Fruit fly (Drosophila melanogaster): Measurements from ENCODE around the gene Spn.

Spn gene

DNA sequence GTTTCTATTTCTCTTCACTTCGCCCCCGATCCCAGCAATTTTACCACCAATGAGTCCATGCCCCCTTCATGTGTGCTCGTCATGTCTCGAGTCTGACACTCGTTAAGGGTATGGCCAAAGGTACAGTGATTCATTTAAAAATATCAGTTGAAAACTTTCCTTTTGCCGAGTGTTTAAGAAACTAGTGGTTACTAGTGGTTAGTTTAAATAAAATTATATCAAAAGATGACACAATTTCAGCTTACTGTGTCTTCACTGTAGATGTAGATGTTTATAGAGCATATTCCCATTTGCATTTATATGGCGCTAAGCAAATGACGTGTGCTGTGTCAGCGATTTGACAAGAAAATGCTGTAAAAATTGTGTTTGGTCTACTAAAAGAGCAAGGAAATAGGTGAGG lies 21.7 kb downstream of the Spn start (continued):
- TF ChIP-seq CG15479 (GFP tag; optimal IDR thresholded peaks at IDR 0.05) (no peak), danr (GFP tag; IDR thresholded peaks at IDR 0.05) (no peak), CG15601 (tag; optimal IDR thresholded peaks at IDR 0.05) (no peak), HmgD (GFP tag; optimal IDR thresholded peaks at IDR 0.05) (no peak), Vsx1 (GFP tag; optimal IDR thresholded peaks at IDR 0.05) (no peak), CG11398 (GFP tag; optimal IDR thresholded peaks at IDR 0.05) (no peak), Optix (GFP tag; IDR thresholded peaks at IDR 0.05) (no peak), CG10321 (GFP tag; IDR thresholded peaks at IDR 0.05) (no peak; the same call in 1 of the 2 replicates), CG2875 (GFP tag; optimal IDR thresholded peaks at IDR 0.05) (no peak), Hr39 (optimal IDR thresholded peaks at IDR 0.05) (no peak), pnt (GFP tag; optimal IDR thresholded peaks at IDR 0.05) (peak; percentile 23), E2f1 (GFP tag; IDR thresholded peaks at IDR 0.05) (peak; percentile 54; the same call in 1 of the 2 replicates), gfzf (GFP tag; optimal IDR thresholded peaks at IDR 0.05) (no peak), dmrt11E (tag; optimal IDR thresholded peaks at IDR 0.05) (no peak), CG43689 (GFP tag; IDR thresholded peaks at IDR 0.05) (no peak), rib (GFP tag; IDR thresholded peaks at IDR 0.05) (no peak), CG10274 (GFP tag; optimal IDR thresholded peaks at IDR 0.05) (no peak), Sry-β (GFP tag; optimal IDR thresholded peaks at IDR 0.05) (no peak), amos (GFP tag; IDR thresholded peaks at IDR 0.05; ENCODE audit: partially characterized antibody) (no peak), wek (GFP tag; optimal IDR thresholded peaks at IDR 0.05) (no peak), CG3726 (GFP tag; IDR thresholded peaks at IDR 0.05) (peak; percentile 64; the same call in 1 of the 3 replicates), gro (GFP tag; optimal IDR thresholded peaks at IDR 0.05) (no peak), Bteb2 (GFP tag; optimal IDR thresholded peaks at IDR 0.05) (no peak), CG2116 (GFP tag; optimal IDR thresholded peaks at IDR 0.05) (no peak), caup (GFP tag; optimal IDR thresholded peaks at IDR 0.05; ENCODE audit: severe bottlenecking) (no peak), dan (GFP tag; IDR thresholded peaks at IDR 0.05) (no peak), CHES-1-like (GFP tag; optimal IDR thresholded peaks at IDR 0.05) (no peak), CG2712 (tag; optimal IDR thresholded peaks at IDR 0.05) (peak; percentile 51), tll (GFP tag; optimal IDR thresholded peaks at IDR 0.05) (no peak), Max (GFP tag; optimal IDR thresholded peaks at IDR 0.05) (no peak), CG8478 (optimal IDR thresholded peaks at IDR 0.05) (no peak), sens (GFP tag) (peak; percentile 82), Hsf (GFP tag; optimal IDR thresholded peaks at IDR 0.05) (peak; percentile 19), CG8290 (GFP tag; optimal IDR thresholded peaks at IDR 0.05) (no peak), CG8290 (tag; optimal IDR thresholded peaks at IDR 0.05) (no peak), CG14050 (GFP tag; IDR thresholded peaks at IDR 0.05) (peak; percentile 11; the same call in 2 of the 3 replicates), Jarid2 (GFP tag; optimal IDR thresholded peaks at IDR 0.05) (peak; percentile 22), fd64A (GFP tag; optimal IDR thresholded peaks at IDR 0.05) (no peak), Fer1 (GFP tag; optimal IDR thresholded peaks at IDR 0.05) (no peak), pzg (GFP tag; optimal IDR thresholded peaks at IDR 0.05) (no peak), Bdp1 (GFP tag; optimal IDR thresholded peaks at IDR 0.05) (no peak), CG2889 (GFP tag; IDR thresholded peaks at IDR 0.05) (no peak; the same call in 2 of the 3 replicates), CG11504 (tag; optimal IDR thresholded peaks at IDR 0.05) (peak; percentile 53), ind (GFP tag; optimal IDR thresholded peaks at IDR 0.05) (peak; percentile 22), Ptx1 (GFP tag; IDR thresholded peaks at IDR 0.05) (peak; percentile 78), Mes4 (GFP tag; optimal IDR thresholded peaks at IDR 0.05) (no peak), CG1529 (GFP tag; optimal IDR thresholded peaks at IDR 0.05) (no peak), CG17612 (GFP tag; IDR thresholded peaks at IDR 0.05) (0 out of 2 replicates have a peak, but pooled peaks have one; percentile 40), CG1792 (GFP tag; optimal IDR thresholded peaks at IDR 0.05) (no peak), CG3995 (GFP tag; optimal IDR thresholded peaks at IDR 0.05) (no peak), kay (GFP tag; optimal IDR thresholded peaks at IDR 0.05) (no peak), CG2199 (GFP tag; IDR thresholded peaks at IDR 0.05) (0 out of 3 replicates have a peak, but pooled peaks have one; percentile 60), CG11093 (GFP tag; IDR thresholded peaks at IDR 0.05) (peak; percentile 34; the same call in 2 of the 3 replicates)
